Worm (Caenorhabditis elegans): ENCODE results near the gene ins-31.

ce11 chrII:3109533-3109932 is 17.3 kb upstream of the ins-31 start:
- TF ChIP-seq vab-7 (GFP tag; IDR thresholded peaks at IDR 0.05), result no peak
- no peak for TF ChIP-seq lin-15B (tag; optimal IDR thresholded peaks at IDR 0.05)
- TF ChIP-seq nhr-25 (tag; optimal IDR thresholded peaks at IDR 0.05; ENCODE audit: borderline replicate concordance, insufficient read depth), result no peak
- TF ChIP-seq lin-29 (GFP tag; IDR thresholded peaks at IDR 0.05), result no peak
